Fruit fly (Drosophila melanogaster) whole organism, embryonic: ENCODE data around the gene CG5377.

Experiments used
- Ada2b ChIP-seq: fragments of 200-800 bp; sonication (Bioruptor generic); IDR thresholded peaks from 2 replicates; pipeline ENCODE4 v1.3.6; 2022; ENCODE audit warnings: missing biosample characterization, missing genetic modification characterization
- BtbVII ChIP-seq: fragments of 200-800 bp; sonication (Bioruptor generic); optimal IDR thresholded peaks from 3 replicates; lab custom pipeline; 2017; ENCODE audit warnings: missing biosample characterization, mild to moderate bottlenecking, missing genetic modification characterization
- CG10979 ChIP-seq: fragments of 200-800 bp; sonication (Bioruptor generic); optimal IDR thresholded peaks from 2 replicates; lab custom pipeline; 2018; ENCODE audit warnings: missing biosample characterization, mild to moderate bottlenecking, missing genetic modification characterization, moderate library complexity
- CG12071 ChIP-seq: fragments of 200-800 bp; sonication (Bioruptor generic); optimal IDR thresholded peaks from 3 replicates; lab custom pipeline; 2018; ENCODE audit warnings: missing biosample characterization, mild to moderate bottlenecking, missing genetic modification characterization
- CG12391 ChIP-seq: fragments of 200-800 bp; sonication (Bioruptor generic); optimal IDR thresholded peaks from 3 replicates; lab custom pipeline; 2018; ENCODE audit warnings: missing biosample characterization, mild to moderate bottlenecking, missing genetic modification characterization, moderate library complexity
- CG12769 ChIP-seq: fragments of 200-800 bp; sonication (Bioruptor generic); optimal IDR thresholded peaks from 2 replicates; lab custom pipeline; 2019; ENCODE audit warnings: missing biosample characterization, mild to moderate bottlenecking, missing genetic modification characterization, moderate library complexity
- CG13424 ChIP-seq: fragments of 200-800 bp; sonication (Bioruptor generic); optimal IDR thresholded peaks from 2 replicates; lab custom pipeline; 2019; ENCODE audit warnings: missing biosample characterization, mild to moderate bottlenecking, missing genetic modification characterization, moderate library complexity
- CG1529 ChIP-seq: fragments of 200-800 bp; sonication (Bioruptor generic); optimal IDR thresholded peaks from 3 replicates; lab custom pipeline; 2018; ENCODE audit warnings: missing biosample characterization, missing genetic modification characterization
- CG1792 ChIP-seq: fragments of 200-800 bp; sonication (Bioruptor generic); optimal IDR thresholded peaks from 2 replicates; lab custom pipeline; 2016; ENCODE audit warnings: missing biosample characterization, missing genetic modification characterization
- CG2678 ChIP-seq: fragments of 200-800 bp; sonication (Bioruptor generic); optimal IDR thresholded peaks from 3 replicates; lab custom pipeline; 2019; ENCODE audit warnings: missing biosample characterization, mild to moderate bottlenecking, missing genetic modification characterization, moderate library complexity
- CG6254 ChIP-seq: fragments of 200-800 bp; sonication (Bioruptor generic); optimal IDR thresholded peaks from 3 replicates; lab custom pipeline; 2017; ENCODE audit warnings: mild to moderate bottlenecking, missing biosample characterization, missing genetic modification reagents, missing genetic modification characterization
- CG6654 ChIP-seq: fragments of 200-800 bp; sonication (Bioruptor generic); optimal IDR thresholded peaks from 2 replicates; lab custom pipeline; 2017; ENCODE audit warnings: missing biosample characterization, mild to moderate bottlenecking, missing genetic modification characterization
- CG6813 ChIP-seq: fragments of 200-800 bp; sonication (Bioruptor generic); optimal IDR thresholded peaks from 2 replicates; lab custom pipeline; 2017; ENCODE audit warnings: missing biosample characterization, missing genetic modification characterization, mild to moderate bottlenecking, moderate library complexity, missing genetic modification reagents
- CG6854 ChIP-seq: fragments of 200-800 bp; sonication (Bioruptor generic); optimal IDR thresholded peaks from 3 replicates; lab custom pipeline; 2017; ENCODE audit warnings: missing biosample characterization, mild to moderate bottlenecking, missing genetic modification characterization
- CG7839 ChIP-seq: fragments of 200-800 bp; sonication (Bioruptor generic); optimal IDR thresholded peaks from 3 replicates; lab custom pipeline; 2018; ENCODE audit warnings: missing biosample characterization, mild to moderate bottlenecking, missing genetic modification characterization, moderate library complexity
- CG8359 ChIP-seq: fragments of 200-800 bp; sonication (Bioruptor generic); optimal IDR thresholded peaks from 2 replicates; lab custom pipeline; 2017; ENCODE audit warnings: missing biosample characterization, mild to moderate bottlenecking, missing genetic modification characterization, borderline replicate concordance
- CG8765 ChIP-seq: fragments of 200-800 bp; sonication (Bioruptor generic); IDR thresholded peaks from 2 replicates; pipeline ENCODE4 v1.3.6; 2022; ENCODE audit warnings: missing biosample characterization, missing genetic modification characterization
- CoRest ChIP-seq: fragments of 200-800 bp; sonication (Bioruptor generic); optimal IDR thresholded peaks from 3 replicates; lab custom pipeline; 2018; ENCODE audit warnings: missing biosample characterization, mild to moderate bottlenecking, missing genetic modification characterization, moderate library complexity
- D19B ChIP-seq: fragments of 200-800 bp; sonication (Bioruptor generic); optimal IDR thresholded peaks from 2 replicates; lab custom pipeline; 2017; ENCODE audit warnings: missing biosample characterization, mild to moderate bottlenecking, missing genetic modification characterization
- Dad ChIP-seq: fragments of 200-800 bp; sonication (Bioruptor generic); optimal IDR thresholded peaks from 3 replicates; lab custom pipeline; 2016; ENCODE audit warnings: missing biosample characterization, missing genetic modification characterization
- Dip2 ChIP-seq: fragments of 200-800 bp; sonication (Bioruptor generic); IDR thresholded peaks from 2 replicates; pipeline ENCODE4 v1.3.6; 2022; ENCODE audit warnings: missing biosample characterization, missing genetic modification characterization
- E2f2 ChIP-seq: fragments of 200-800 bp; sonication (Bioruptor generic); IDR thresholded peaks from 2 replicates; pipeline ENCODE4 v1.3.6; 2022; ENCODE audit warnings: missing biosample characterization, missing genetic modification characterization
- Fer3 ChIP-seq: fragments of 200-800 bp; sonication (Bioruptor generic); optimal IDR thresholded peaks from 2 replicates; lab custom pipeline; 2018; ENCODE audit warnings: missing biosample characterization, mild to moderate bottlenecking, missing genetic modification characterization, moderate library complexity
- Hr51 ChIP-seq, 2 experiments: fragments of 200-800 bp; sonication (Bioruptor generic); optimal IDR thresholded peaks; 2 replicates in 1 of 2; 3 replicates in 1 of 2; lab custom pipeline; 2016 to 2018; ENCODE audit warnings: missing biosample characterization in 2 of 2, missing genetic modification characterization in 2 of 2, mild to moderate bottlenecking in 1 of 2, moderate library complexity in 1 of 2
- Hsf ChIP-seq: fragments of 200-800 bp; sonication (Bioruptor generic); optimal IDR thresholded peaks from 3 replicates; lab custom pipeline; 2016; ENCODE audit warnings: missing biosample characterization, missing genetic modification characterization
- Neu2 ChIP-seq: fragments of 200-800 bp; sonication (Bioruptor generic); optimal IDR thresholded peaks from 3 replicates; lab custom pipeline; 2016; ENCODE audit warnings: missing biosample characterization, missing genetic modification characterization, borderline replicate concordance
- Nf-YC ChIP-seq: fragments of 200-800 bp; optimal IDR thresholded peaks from 3 replicates; lab custom pipeline; 2019; ENCODE audit warnings: missing biosample characterization, mild to moderate bottlenecking, missing genetic modification characterization, moderate library complexity
- Oli ChIP-seq: fragments of 200-800 bp; sonication (Bioruptor generic); optimal IDR thresholded peaks from 2 replicates; lab custom pipeline; 2018; ENCODE audit warnings: missing biosample characterization, mild to moderate bottlenecking, missing genetic modification characterization, moderate library complexity
- Pdp1 ChIP-seq, 2 experiments: fragments of 200-800 bp; sonication (Bioruptor generic); optimal IDR thresholded peaks; 3 replicates each; lab custom pipeline; 2016; ENCODE audit warnings: missing biosample characterization in 2 of 2, missing genetic modification characterization in 2 of 2, mild to moderate bottlenecking in 1 of 2, moderate library complexity in 1 of 2
- Poxn ChIP-seq: fragments of 200-800 bp; sonication (Bioruptor generic); IDR thresholded peaks from 2 replicates; pipeline ENCODE4 v1.3.6; 2022; ENCODE audit warnings: missing biosample characterization, missing genetic modification characterization
- Sry-δ ChIP-seq: fragments of 200-800 bp; sonication (Bioruptor generic); optimal IDR thresholded peaks from 2 replicates; lab custom pipeline; 2016; ENCODE audit warnings: missing biosample characterization, missing genetic modification characterization
- ap ChIP-seq: fragments of 200-800 bp; sonication (Bioruptor generic); IDR thresholded peaks from 2 replicates; pipeline ENCODE4 v1.3.6; 2022; ENCODE audit warnings: missing biosample characterization, missing genetic modification characterization
- ato ChIP-seq: fragments of 200-800 bp; sonication (Bioruptor generic); IDR thresholded peaks from 2 replicates; pipeline ENCODE4 v1.3.6; 2022; ENCODE audit warnings: missing biosample characterization, missing genetic modification characterization; ENCODE audit not compliant: partially characterized antibody
- az2 ChIP-seq: fragments of 200-800 bp; sonication (Bioruptor generic); optimal IDR thresholded peaks from 3 replicates; lab custom pipeline; 2016; ENCODE audit warnings: missing biosample characterization, missing genetic modification characterization
- cas ChIP-seq: fragments of 200-800 bp; sonication (Bioruptor generic); IDR thresholded peaks from 2 replicates; pipeline ENCODE4 v1.3.6; 2022; ENCODE audit warnings: missing biosample characterization, missing genetic modification characterization
- dpn ChIP-seq, 2 experiments: fragments of 200-800 bp; sonication (Bioruptor generic); optimal IDR thresholded peaks; 3 replicates each; lab custom pipeline; 2016; ENCODE audit warnings: missing biosample characterization in 2 of 2, missing genetic modification characterization in 2 of 2
- eve ChIP-seq, 2 experiments: fragments of >200 bp; optimal IDR thresholded peaks; 2 replicates each; lab custom pipeline; 2017; ENCODE audit warnings: missing biosample characterization in 2 of 2, missing genetic modification characterization in 2 of 2
- ken ChIP-seq: fragments of 200-800 bp; sonication (Bioruptor generic); IDR thresholded peaks from 3 replicates; pipeline ENCODE4 v1.3.6; 2022; ENCODE audit warnings: missing biosample characterization, missing genetic modification characterization
- klu ChIP-seq: fragments of 200-800 bp; sonication (Bioruptor generic); IDR thresholded peaks from 2 replicates; pipeline ENCODE4 v1.3.6; 2022; ENCODE audit warnings: missing biosample characterization, missing genetic modification characterization
- peb ChIP-seq: fragments of 200-800 bp; sonication (Bioruptor generic); IDR thresholded peaks from 2 replicates; pipeline ENCODE4 v1.3.6; 2022; ENCODE audit warnings: missing biosample characterization, missing genetic modification characterization
- pum ChIP-seq: fragments of 200-800 bp; sonication (Bioruptor generic); optimal IDR thresholded peaks from 2 replicates; lab custom pipeline; 2016; ENCODE audit warnings: missing biosample characterization, missing genetic modification characterization
- sd ChIP-seq: fragments of 200-800 bp; sonication (Bioruptor generic); optimal IDR thresholded peaks from 3 replicates; lab custom pipeline; 2018; ENCODE audit warnings: missing biosample characterization, mild to moderate bottlenecking, missing genetic modification characterization, moderate library complexity
- slbo ChIP-seq: fragments of 200-800 bp; sonication (Bioruptor generic); IDR thresholded peaks from 2 replicates; pipeline ENCODE4 v1.3.6; 2022; ENCODE audit warnings: missing biosample characterization, missing genetic modification characterization
- stwl ChIP-seq: fragments of 200-800 bp; sonication (Bioruptor generic); optimal IDR thresholded peaks from 3 replicates; lab custom pipeline; 2018; ENCODE audit warnings: missing biosample characterization, mild to moderate bottlenecking, missing genetic modification characterization, moderate library complexity
- tin ChIP-seq: fragments of 200-800 bp; sonication (Bioruptor generic); optimal IDR thresholded peaks from 3 replicates; lab custom pipeline; 2016; ENCODE audit warnings: missing biosample characterization, missing genetic modification characterization
- tna ChIP-seq: fragments of 200-800 bp; sonication (Bioruptor generic); IDR thresholded peaks from 2 replicates; pipeline ENCODE4 v1.3.6; 2022; ENCODE audit warnings: missing biosample characterization, missing genetic modification characterization; ENCODE audit not compliant: partially characterized antibody
- wek ChIP-seq: fragments of 200-800 bp; sonication (Bioruptor generic); optimal IDR thresholded peaks from 3 replicates; lab custom pipeline; 2018; ENCODE audit warnings: missing biosample characterization, mild to moderate bottlenecking, missing genetic modification characterization, moderate library complexity
- wor ChIP-seq: fragments of 200-800 bp; sonication (Bioruptor generic); IDR thresholded peaks from 2 replicates; pipeline ENCODE4 v1.3.6; 2022; ENCODE audit warnings: missing biosample characterization, missing genetic modification characterization

The CG5377 gene

DNA sequence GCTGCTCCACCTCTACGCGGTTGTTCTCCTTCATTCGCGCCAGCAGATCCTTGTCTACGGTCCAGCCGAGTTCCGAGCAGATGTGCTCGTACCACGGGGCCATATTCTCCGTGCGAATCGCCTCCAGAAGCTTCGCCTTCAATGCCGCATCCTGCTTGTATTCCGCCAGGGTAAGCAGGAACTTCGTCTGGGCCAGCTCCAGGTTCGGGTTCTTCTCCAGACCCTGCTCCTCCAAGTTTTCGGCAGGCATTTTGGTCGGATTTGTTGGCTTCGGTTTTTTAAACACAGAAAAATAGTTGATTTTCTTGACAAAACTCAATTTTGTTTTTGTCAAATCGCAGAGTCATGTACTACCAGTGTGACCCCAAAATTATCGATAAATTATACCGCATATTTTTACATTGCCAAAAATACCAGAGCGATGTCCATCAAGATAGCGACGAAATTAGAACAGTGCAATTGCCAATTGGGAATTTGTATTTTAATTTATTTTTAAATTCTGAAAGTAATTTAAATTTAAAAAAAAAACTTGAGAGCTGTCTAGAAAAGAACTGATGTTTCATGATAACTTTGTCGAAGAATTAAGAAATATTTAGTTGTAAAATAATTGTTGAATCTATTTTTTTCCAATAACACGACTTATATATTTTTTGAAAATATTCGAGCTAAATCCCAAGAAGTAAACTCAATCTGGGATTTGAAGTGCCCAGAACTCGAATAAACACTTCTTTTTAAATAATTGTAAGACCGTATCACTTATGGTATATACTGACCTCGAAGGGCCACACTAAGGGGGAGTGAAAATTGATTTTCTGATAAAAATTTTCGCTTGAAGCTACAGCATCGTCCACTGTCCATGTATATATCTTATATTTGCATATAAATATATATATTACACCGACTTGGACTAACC is 6.0 kb downstream of the CG5377 start, which contains the start of the genes Rpn7 and AP-2mu (continued):
- TF ChIP-seq Pdp1 (GFP tag; optimal IDR thresholded peaks at IDR 0.05; lab: Kevin White, UChicago) (no peak), dpn (GFP tag; optimal IDR thresholded peaks at IDR 0.05; lab: Kevin White, UChicago) (no peak), tin (GFP tag; lab: Kevin White, UChicago) (no peak), cas (GFP tag; lab: Robert Waterston, UW) (no peak), ap (GFP tag; lab: Robert Waterston, UW) (no peak), D19B (GFP tag; lab: Kevin White, UChicago) (no peak), CoRest (tag; lab: Kevin White, UChicago) (peak; percentile 53), E2f2 (GFP tag; lab: Robert Waterston, UW) (peak; percentile 51; the same call in 1 of the 2 replicates), CG10979 (no peak), CG12071 (no peak), Nf-YC (tag; lab: Kevin White, UChicago) (peak; percentile 9), CG6654 (GFP tag; lab: Kevin White, UChicago) (no peak), CG8765 (GFP tag; lab: Robert Waterston, UW) (no peak), CG2678 (tag; lab: Kevin White, UChicago) (peak; percentile 13), CG6854 (GFP tag; lab: Kevin White, UChicago) (no peak), wor (GFP tag; lab: Robert Waterston, UW) (no peak), CG1529 (GFP tag; lab: Kevin White, UChicago) (no peak), Ada2b (GFP tag; lab: Robert Waterston, UW) (no peak), Oli (tag; lab: Kevin White, UChicago) (no peak), BtbVII (GFP tag; lab: Kevin White, UChicago) (no peak), stwl (tag; lab: Kevin White, UChicago) (peak; percentile 54), CG8359 (GFP tag; lab: Kevin White, UChicago) (no peak), CG7839 (tag; lab: Kevin White, UChicago) (peak; percentile 28), Hsf (no peak), Poxn (GFP tag; lab: Robert Waterston, UW) (no peak), klu (GFP tag; lab: Robert Waterston, UW) (no peak), Fer3 (tag; lab: Kevin White, UChicago) (no peak), Sry-δ (GFP tag; lab: Kevin White, UChicago) (no peak), CG6254 (GFP tag; lab: Kevin White, UChicago) (no peak), wek (GFP tag; lab: Kevin White, UChicago) (no peak), ken (GFP tag; lab: Robert Waterston, UW) (no peak), Hr51 (GFP tag; optimal IDR thresholded peaks at IDR 0.05; lab: Kevin White, UChicago) (no peak), sd (tag; lab: Kevin White, UChicago) (peak; percentile 7), CG12769 (tag; lab: Kevin White, UChicago) (no peak), Neu2 (GFP tag; lab: Kevin White, UChicago) (no peak), ato (GFP tag; lab: Robert Waterston, UW) (no peak), peb (GFP tag; lab: Robert Waterston, UW) (no peak), tna (GFP tag; lab: Robert Waterston, UW) (no peak), CG13424 (tag; lab: Kevin White, UChicago) (no peak), CG6813 (GFP tag; lab: Kevin White, UChicago) (no peak), CG1792 (no peak), slbo (GFP tag; lab: Robert Waterston, UW) (peak; percentile 11; the same call in 1 of the 2 replicates), eve (GFP tag; optimal IDR thresholded peaks at IDR 0.05; lab: Kevin White, UChicago) (no peak), Dad (GFP tag; lab: Kevin White, UChicago) (no peak), az2 (GFP tag; lab: Kevin White, UChicago) (peak; percentile 23), CG12391 (peak; percentile 66), pum (GFP tag; lab: Kevin White, UChicago) (no peak), Dip2 (GFP tag; lab: Robert Waterston, UW) (no peak)
